Fruit fly (Drosophila melanogaster): ENCODE data around the gene CG32263.

CG32263 gene

DNA sequence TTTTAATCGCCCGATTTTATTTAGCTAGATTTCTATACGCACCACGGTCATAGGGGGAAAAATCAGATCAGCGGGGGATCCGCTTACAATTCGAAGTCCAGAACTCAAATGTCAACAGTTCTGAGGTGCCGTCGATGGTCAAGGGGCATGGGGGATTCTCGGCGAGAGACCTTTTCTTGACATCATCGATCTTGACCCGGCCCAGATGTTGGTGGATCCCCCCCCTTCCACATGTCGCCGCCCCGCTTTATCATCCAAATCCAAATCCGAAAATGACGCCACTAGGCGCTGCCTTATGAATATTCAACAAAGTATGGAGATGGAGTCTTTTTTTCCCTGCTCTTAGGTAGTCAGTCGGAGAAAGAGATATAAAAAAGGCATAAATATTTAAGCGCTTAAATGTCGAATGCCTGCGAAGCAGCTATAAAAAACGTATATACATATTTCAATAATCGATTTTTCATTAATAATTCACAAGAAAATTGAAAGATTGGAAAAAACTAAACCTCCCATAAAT, 37.0 kb upstream of the CG32263 start (continued):
- TF ChIP-seq GATAe (GFP tag; conservative IDR thresholded peaks at IDR 0.05) (no peak), bcd (GFP tag; optimal IDR thresholded peaks at IDR 0.05) (no peak), vvl (GFP tag; IDR thresholded peaks at IDR 0.05) (peak; percentile 91), kni (GFP tag; optimal IDR thresholded peaks at IDR 0.05) (peak; percentile 62), CG4730 (GFP tag; IDR thresholded peaks at IDR 0.05) (no peak), insv (GFP tag; optimal IDR thresholded peaks at IDR 0.05) (no peak), crol (GFP tag; IDR thresholded peaks at IDR 0.05) (peak; percentile 43; the same call in 1 of the 2 replicates), ci (GFP tag; IDR thresholded peaks at IDR 0.05) (0 out of 3 replicates have a peak, but pooled peaks have one; percentile 19), Awh (GFP tag; IDR thresholded peaks at IDR 0.05) (peak; percentile 46; the same call in 1 of the 2 replicates), HLHmδ (GFP tag; optimal IDR thresholded peaks at IDR 0.05) (no peak), klu (GFP tag; IDR thresholded peaks at IDR 0.05) (no peak), bsh (GFP tag; optimal IDR thresholded peaks at IDR 0.05) (no peak), E2f1 (GFP tag; IDR thresholded peaks at IDR 0.05) (no peak), sisA (GFP tag; IDR thresholded peaks at IDR 0.05) (no peak), sd (tag; optimal IDR thresholded peaks at IDR 0.05) (peak; percentile 23), CG7963 (GFP tag; IDR thresholded peaks at IDR 0.05; ENCODE audit: partially characterized antibody) (no peak), CG6854 (GFP tag; optimal IDR thresholded peaks at IDR 0.05) (no peak)

- TF ChIP-seq so (GFP tag; IDR thresholded peaks at IDR 0.05) (0 out of 3 replicates have a peak, but pooled peaks have one; percentile 24), amos (GFP tag; IDR thresholded peaks at IDR 0.05; ENCODE audit: partially characterized antibody) (peak; percentile 53; the same call in 1 of the 2 replicates), Oli (tag; optimal IDR thresholded peaks at IDR 0.05) (peak; percentile 40), CoRest (tag; optimal IDR thresholded peaks at IDR 0.05) (no peak), cg (GFP tag; optimal IDR thresholded peaks at IDR 0.05) (peak; percentile 63), seq (GFP tag; IDR thresholded peaks at IDR 0.05) (peak; percentile 70), Optix (GFP tag; IDR thresholded peaks at IDR 0.05) (no peak), zfh1 (GFP tag; IDR thresholded peaks at IDR 0.05) (no peak), CG34224 (GFP tag; IDR thresholded peaks at IDR 0.05; ENCODE audit: partially characterized antibody) (peak; percentile 53; the same call in 1 of the 3 replicates), CG17912 (GFP tag; optimal IDR thresholded peaks at IDR 0.05) (no peak), Side (GFP tag; optimal IDR thresholded peaks at IDR 0.05) (peak; percentile 7), ac (GFP tag; optimal IDR thresholded peaks at IDR 0.05) (peak; percentile 19), Nf-YB (GFP tag; optimal IDR thresholded peaks at IDR 0.05) (peak; percentile 99), hkb (optimal IDR thresholded peaks at IDR 0.05) (no peak), hkb (GFP tag; IDR thresholded peaks at IDR 0.05) (peak; percentile 54), Jarid2 (GFP tag; optimal IDR thresholded peaks at IDR 0.05) (peak; percentile 92), hbn (GFP tag; IDR thresholded peaks at IDR 0.05; ENCODE audit: partially characterized antibody) (peak; percentile 27; the same call in 1 of the 2 replicates), Trl (optimal IDR thresholded peaks at IDR 0.05) (peak in 1 of 2 experiments; percentile 8), Trl (GFP tag; optimal IDR thresholded peaks at IDR 0.05) (no peak), chinmo (GFP tag; IDR thresholded peaks at IDR 0.05; ENCODE audit: partially characterized antibody) (peak; percentile 83; the same call in 3 of the 4 replicates), ftz-f1 (GFP tag; optimal IDR thresholded peaks at IDR 0.05) (peak; percentile 38), CG2875 (GFP tag; optimal IDR thresholded peaks at IDR 0.05) (no peak), Nf-YA (GFP tag; IDR thresholded peaks at IDR 0.05) (peak; percentile 74), CG6791 (GFP tag; IDR thresholded peaks at IDR 0.05; ENCODE audit: partially characterized antibody) (peak; percentile 46; the same call in 1 of the 3 replicates), Dfd (GFP tag; optimal IDR thresholded peaks at IDR 0.05) (no peak), twi (tag; optimal IDR thresholded peaks at IDR 0.05) (peak; percentile 89), crol (GFP tag; IDR thresholded peaks at IDR 0.05) (peak; percentile 36), ci (GFP tag; IDR thresholded peaks at IDR 0.05) (0 out of 3 replicates have a peak, but pooled peaks have one; percentile 59), sens (GFP tag) (peak; percentile 75), CG15269 (tag; optimal IDR thresholded peaks at IDR 0.05) (no peak), sna (GFP tag; IDR thresholded peaks at IDR 0.05; ENCODE audit: partially characterized antibody) (peak; percentile 50), grau (tag; optimal IDR thresholded peaks at IDR 0.05) (no peak), grn (GFP tag; optimal IDR thresholded peaks at IDR 0.05) (peak; percentile 54)
Observed at dm6 chr3L:3845815-3846375, 35.0 kb upstream of the CG32263 start, which contains the start of gene Awh. TSS of gene Awh (plus strand) at chr3L:3846206.

Measured in whole organism, embryonic.